Worm (Caenorhabditis elegans): ENCODE measurements around the gene rnh-2.

- no peak for TF ChIP-seq nhr-42 (GFP tag; IDR thresholded peaks at IDR 0.05)
- no peak for TF ChIP-seq nhr-102 (tag; optimal IDR thresholded peaks at IDR 0.05)
- TF ChIP-seq pqm-1 (tag; optimal IDR thresholded peaks at IDR 0.05) = peak; percentile 42
- TF ChIP-seq hlh-30 (tag; optimal IDR thresholded peaks at IDR 0.05; ENCODE audit: insufficient read depth) = no peak
- no peak for TF ChIP-seq ceh-62 (tag; optimal IDR thresholded peaks at IDR 0.05)
- no peak for TF ChIP-seq fos-1 (tag; optimal IDR thresholded peaks at IDR 0.05)
- TF ChIP-seq snpc-1.2 (GFP tag; IDR thresholded peaks at IDR 0.05) = 0 out of 2 replicates have a peak, but pooled peaks have one; percentile 34
- TF ChIP-seq ces-1 (GFP tag; optimal IDR thresholded peaks at IDR 0.05) = no peak
Observed at ce11 chrII:8483124-8483792, 33.7 kb upstream of the rnh-2 start.
